Worm (Caenorhabditis elegans) whole organism, L2 larva: ENCODE data around the gene F07F6.1.

Source experiments
- C34F6.9 ChIP-seq: fragments of 150-350 bp; optimal IDR thresholded peaks from 2 replicates; lab custom pipeline; 2014; ENCODE audit warnings: missing biosample characterization, missing genetic modification characterization
- F13H6.1 ChIP-seq: sonication (generic microtip); optimal IDR thresholded peaks from 2 replicates; lab custom pipeline; 2016; ENCODE audit warnings: missing genetic modification characterization, missing compliant biosample characterization
- R02D3.7 ChIP-seq: fragments of 150-350 bp; optimal IDR thresholded peaks from 2 replicates; lab custom pipeline; 2014; ENCODE audit warnings: missing biosample characterization, missing genetic modification characterization
- Y55F3AM.14 ChIP-seq: fragments of 200-800 bp; sonication (Bioruptor generic); optimal IDR thresholded peaks from 2 replicates; lab custom pipeline; 2018; ENCODE audit warnings: mild to moderate bottlenecking, missing genetic modification characterization, missing compliant biosample characterization
- ZK546.5 ChIP-seq: sonication (generic microtip); optimal IDR thresholded peaks from 2 replicates; lab custom pipeline; 2017; ENCODE audit warnings: missing biosample characterization, missing genetic modification characterization
- alr-1 ChIP-seq: fragments of 150-350 bp; optimal IDR thresholded peaks from 2 replicates; lab custom pipeline; 2014; ENCODE audit warnings: missing biosample characterization, missing genetic modification characterization
- aly-2 ChIP-seq: fragments of 150-350 bp; optimal IDR thresholded peaks from 2 replicates; lab custom pipeline; 2014; ENCODE audit warnings: missing biosample characterization, missing genetic modification characterization
- blmp-1 ChIP-seq: sonication (generic microtip); optimal IDR thresholded peaks from 2 replicates; lab custom pipeline; 2017; ENCODE audit warnings: missing genetic modification characterization, mild to moderate bottlenecking, missing compliant biosample characterization, antibody characterized with exemption, moderate library complexity; ENCODE audit not compliant: insufficient read depth
- crh-2 ChIP-seq: sonication (generic microtip); optimal IDR thresholded peaks from 2 replicates; lab custom pipeline; 2017; ENCODE audit warnings: missing biosample characterization, missing genetic modification characterization
- dmd-4 ChIP-seq: sonication (generic microtip); optimal IDR thresholded peaks from 2 replicates; lab custom pipeline; 2017; ENCODE audit warnings: missing biosample characterization, missing genetic modification characterization
- elt-1 ChIP-seq: fragments of 150-350 bp; optimal IDR thresholded peaks from 2 replicates; lab custom pipeline; 2014; ENCODE audit warnings: missing biosample characterization, missing genetic modification characterization
- fos-1 ChIP-seq: fragments of 150-350 bp; optimal IDR thresholded peaks from 2 replicates; lab custom pipeline; 2014; ENCODE audit warnings: missing biosample characterization, missing genetic modification characterization
- gmeb-1 ChIP-seq: fragments of 150-350 bp; optimal IDR thresholded peaks from 2 replicates; lab custom pipeline; 2014; ENCODE audit warnings: missing biosample characterization, missing genetic modification characterization
- lin-11 ChIP-seq: fragments of 150-350 bp; sonication (generic microtip); optimal IDR thresholded peaks from 2 replicates; lab custom pipeline; 2014; ENCODE audit warnings: missing biosample characterization, missing genetic modification characterization, inconsistent platforms, mixed read lengths
- lin-13 ChIP-seq: fragments of 150-350 bp; optimal IDR thresholded peaks from 2 replicates; lab custom pipeline; 2014; ENCODE audit warnings: missing biosample characterization, missing genetic modification reagents, missing genetic modification characterization
- lin-39 ChIP-seq: fragments of 150-350 bp; optimal IDR thresholded peaks from 2 replicates; lab custom pipeline; 2014; ENCODE audit warnings: missing biosample characterization, missing genetic modification reagents, missing genetic modification characterization
- lsy-2 ChIP-seq, 2 experiments: fragments of 150-350 bp in 1 of 2; sonication (generic microtip) in 1 of 2; optimal IDR thresholded peaks; 2 replicates each; lab custom pipeline; 2014 to 2017; ENCODE audit warnings: missing biosample characterization in 2 of 2, missing genetic modification characterization in 2 of 2
- mab-5 ChIP-seq: fragments of 150-350 bp; optimal IDR thresholded peaks from 2 replicates; lab custom pipeline; 2014; ENCODE audit warnings: missing biosample characterization, missing genetic modification characterization
- nhr-10 ChIP-seq: sonication (generic microtip); optimal IDR thresholded peaks from 2 replicates; lab custom pipeline; 2017; ENCODE audit warnings: missing biosample characterization, missing genetic modification characterization
- nhr-11 ChIP-seq: fragments of 150-350 bp; optimal IDR thresholded peaks from 2 replicates; lab custom pipeline; 2014; ENCODE audit warnings: missing biosample characterization, missing genetic modification characterization
- nhr-12 ChIP-seq: fragments of 150-350 bp; optimal IDR thresholded peaks from 2 replicates; lab custom pipeline; 2014; ENCODE audit warnings: missing biosample characterization, missing genetic modification characterization
- nhr-129 ChIP-seq: fragments of 150-350 bp; optimal IDR thresholded peaks from 2 replicates; lab custom pipeline; 2014; ENCODE audit warnings: missing biosample characterization, missing genetic modification characterization
- nhr-23 ChIP-seq: fragments of 150-350 bp; optimal IDR thresholded peaks from 2 replicates; lab custom pipeline; 2014; ENCODE audit warnings: missing biosample characterization, missing genetic modification reagents, missing genetic modification characterization
- nhr-25 ChIP-seq: fragments of 150-350 bp; sonication (generic microtip); optimal IDR thresholded peaks from 3 replicates; lab custom pipeline; 2014; ENCODE audit warnings: missing biosample characterization, missing genetic modification characterization
- sem-4 ChIP-seq: fragments of 150-350 bp; optimal IDR thresholded peaks from 2 replicates; lab custom pipeline; 2014; ENCODE audit warnings: missing biosample characterization, missing genetic modification reagents, missing genetic modification characterization
- skn-1 ChIP-seq: sonication (generic microtip); optimal IDR thresholded peaks from 2 replicates; lab custom pipeline; 2017; ENCODE audit warnings: missing biosample characterization, missing genetic modification characterization
- sma-3 ChIP-seq: sonication (generic microtip); optimal IDR thresholded peaks from 2 replicates; lab custom pipeline; 2016; ENCODE audit warnings: missing genetic modification reagents, missing genetic modification characterization, missing compliant biosample characterization
- sma-9 ChIP-seq, 2 experiments: fragments of 150-350 bp in 1 of 2; sonication (generic microtip) in 1 of 2; optimal IDR thresholded peaks; 2 replicates each; lab custom pipeline; 2014 to 2016; ENCODE audit warnings: missing genetic modification characterization in 2 of 2, mild to moderate bottlenecking in 1 of 2, missing biosample characterization in 1 of 2, missing compliant biosample characterization in 1 of 2, missing genetic modification reagents in 1 of 2, moderate library complexity in 1 of 2
- snpc-4 ChIP-seq: fragments of 150-350 bp; optimal IDR thresholded peaks from 2 replicates; lab custom pipeline; 2014; ENCODE audit warnings: missing biosample characterization, missing genetic modification characterization
- unc-39 ChIP-seq: fragments of 150-350 bp; optimal IDR thresholded peaks from 2 replicates; lab custom pipeline; 2014; ENCODE audit warnings: missing biosample characterization, missing genetic modification characterization
- unc-55 ChIP-seq: fragments of 150-350 bp; sonication (generic microtip); optimal IDR thresholded peaks from 3 replicates; lab custom pipeline; 2014; ENCODE audit warnings: missing biosample characterization, missing genetic modification reagents, missing genetic modification characterization
- unc-62 ChIP-seq: fragments of 150-350 bp; optimal IDR thresholded peaks from 2 replicates; lab custom pipeline; 2014; ENCODE audit warnings: missing biosample characterization, missing genetic modification reagents, missing genetic modification characterization
- ztf-1 ChIP-seq: fragments of 200-800 bp; sonication (Bioruptor generic); conservative IDR thresholded peaks from 2 replicates; pipeline ENCODE4 v1.3.6; 2022; ENCODE audit warnings: missing genetic modification characterization, missing compliant biosample characterization
- ztf-4 ChIP-seq: fragments of 150-350 bp; optimal IDR thresholded peaks from 2 replicates; lab custom pipeline; 2014; ENCODE audit warnings: missing biosample characterization, missing genetic modification characterization

F07F6.1 gene

ce11 chrII:5426470-5426869 lies 11.2 kb upstream of the F07F6.1 start:
- TF ChIP-seq unc-39 (tag; lab: Kevin White, UChicago), result no peak
- TF ChIP-seq unc-62 (GFP tag; lab: Kevin White, UChicago), result no peak
- TF ChIP-seq Y55F3AM.14 (GFP tag; lab: Kevin White, UChicago), result no peak
- no peak for TF ChIP-seq blmp-1
- TF ChIP-seq sem-4 (tag; lab: Kevin White, UChicago), result no peak
- no peak for TF ChIP-seq gmeb-1 (tag; lab: Kevin White, UChicago)
- TF ChIP-seq nhr-25 (tag; lab: Kevin White, UChicago), result no peak
- no peak for TF ChIP-seq F13H6.1
- no peak for TF ChIP-seq R02D3.7 (tag; lab: Kevin White, UChicago)
- no peak for TF ChIP-seq nhr-129 (tag; lab: Kevin White, UChicago)
- TF ChIP-seq lin-11 (tag; lab: Kevin White, UChicago), result no peak
- TF ChIP-seq dmd-4 (tag; lab: Kevin White, UChicago), result no peak
- TF ChIP-seq sma-9 (GFP tag; optimal IDR thresholded peaks at IDR 0.05; lab: Kevin White, UChicago), result no peak
- no peak for TF ChIP-seq sma-9 (tag; optimal IDR thresholded peaks at IDR 0.05; lab: Kevin White, UChicago)
- TF ChIP-seq lin-13, result no peak
- TF ChIP-seq nhr-23 (tag; lab: Kevin White, UChicago), result no peak
- no peak for TF ChIP-seq unc-55
- no peak for TF ChIP-seq lsy-2 (tag; optimal IDR thresholded peaks at IDR 0.05; lab: Kevin White, UChicago)
- no peak for TF ChIP-seq mab-5 (tag; lab: Kevin White, UChicago)
- no peak for TF ChIP-seq elt-1 (tag; lab: Kevin White, UChicago)
- TF ChIP-seq, all 48 proteins: peak for 0

DNA sequence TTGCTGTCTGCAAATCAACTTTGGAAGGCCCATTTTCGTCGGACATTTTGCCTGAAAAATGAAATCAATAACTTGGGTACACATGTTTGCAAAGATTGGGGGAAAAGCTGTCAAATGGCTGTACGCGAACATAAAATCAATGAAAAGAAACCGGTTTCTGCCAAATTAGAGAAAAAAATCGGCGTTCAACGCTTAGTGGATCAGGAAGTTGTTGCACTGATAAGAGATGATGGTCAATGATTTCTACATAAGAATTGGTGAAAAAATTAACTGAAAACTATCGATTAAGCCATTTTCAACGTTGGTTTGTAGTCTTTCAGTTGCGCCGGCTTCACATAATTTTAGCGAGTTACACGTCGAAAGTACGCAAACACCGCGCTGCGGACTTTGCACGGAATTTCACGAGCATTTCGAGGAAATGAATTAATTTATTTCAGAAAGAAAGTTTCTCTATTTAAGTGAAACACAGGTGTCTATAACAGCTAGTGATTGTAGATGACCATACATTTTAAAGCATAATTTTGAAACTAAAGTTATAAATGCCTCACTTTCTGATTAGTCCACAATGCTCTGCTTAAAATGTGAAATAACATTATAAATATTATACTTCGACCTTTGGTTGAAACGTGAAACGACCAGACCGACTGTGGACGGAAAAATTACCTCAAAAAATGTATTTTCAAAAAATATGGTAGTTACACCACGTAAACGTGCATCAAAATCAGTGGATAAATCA lies 8.0 kb upstream of the F07F6.1 start, which contains the start of the genes F07F6.4 and F07F6.2:
Gene F07F6.4 (minus strand): TSS at position 51 of the 736 bp plus-strand sequence.
Gene F07F6.2 (plus strand): TSS at position 686 of the 736 bp plus-strand sequence.
- TF ChIP-seq nhr-12 (tag; lab: Kevin White, UChicago) (no peak), C34F6.9 (tag; lab: Kevin White, UChicago) (peak; percentile 59), R02D3.7 (tag; lab: Kevin White, UChicago) (no peak), lsy-2 (tag; optimal IDR thresholded peaks at IDR 0.05; lab: Kevin White, UChicago) (peak in 1 of 2 experiments; percentile 58), lin-13 (peak; percentile 5), nhr-129 (tag; lab: Kevin White, UChicago) (peak; percentile 8), ztf-1 (GFP tag; lab: Robert Waterston, UW) (no peak), crh-2 (tag; lab: Kevin White, UChicago) (peak; percentile 88), mab-5 (tag; lab: Kevin White, UChicago) (no peak)
- TF ChIP-seq, all 48 proteins: peak for 5

- TF ChIP-seq unc-39 (tag; lab: Kevin White, UChicago), result no peak
- no peak for TF ChIP-seq fos-1 (tag; lab: Kevin White, UChicago)
- no peak for TF ChIP-seq ztf-4 (tag; lab: Kevin White, UChicago)
- TF ChIP-seq gmeb-1 (tag; lab: Kevin White, UChicago), result no peak
- TF ChIP-seq unc-62 (GFP tag; lab: Kevin White, UChicago), result no peak
- TF ChIP-seq ZK546.5, result no peak
- no peak for TF ChIP-seq nhr-11 (tag; lab: Kevin White, UChicago)
Observed at ce11 chrII:5433069-5433468, 4.6 kb upstream of the F07F6.1 start, which contains the start of gene srx-114. Gene srx-114, minus strand, starts transcription at chrII:5433169.

DNA sequence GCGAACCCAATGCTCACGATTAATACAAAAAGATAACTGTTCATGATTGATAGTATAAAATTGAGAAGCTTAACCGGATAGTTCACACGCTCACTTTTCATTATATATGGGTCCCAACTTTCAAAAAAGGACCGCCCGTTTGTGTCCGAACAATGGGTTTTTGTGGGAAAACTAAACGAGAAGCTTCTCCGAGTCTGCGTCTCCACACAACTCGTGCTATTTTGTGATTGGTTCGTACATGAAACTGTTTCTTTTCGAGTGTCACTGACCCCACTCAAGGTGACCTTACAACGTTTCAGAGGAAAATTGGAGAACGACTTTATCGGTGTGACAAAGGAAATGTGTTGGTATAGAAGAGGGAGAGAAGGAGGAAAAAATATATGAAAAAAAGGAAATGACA lies 853 bp upstream of the F07F6.1 start, which contains the start of gene dct-5:
Gene dct-5 (minus strand): TSS at position 101 of the 400 bp plus-strand sequence.
- no peak for TF ChIP-seq lsy-2 (tag; optimal IDR thresholded peaks at IDR 0.05; lab: Kevin White, UChicago)
- TF ChIP-seq sma-9 (GFP tag; optimal IDR thresholded peaks at IDR 0.05; lab: Kevin White, UChicago), result no peak
- TF ChIP-seq sma-9 (tag; optimal IDR thresholded peaks at IDR 0.05; lab: Kevin White, UChicago), result no peak
- no peak for TF ChIP-seq nhr-10 (tag; lab: Kevin White, UChicago)
- TF ChIP-seq, all 48 proteins: peak for 0

DNA sequence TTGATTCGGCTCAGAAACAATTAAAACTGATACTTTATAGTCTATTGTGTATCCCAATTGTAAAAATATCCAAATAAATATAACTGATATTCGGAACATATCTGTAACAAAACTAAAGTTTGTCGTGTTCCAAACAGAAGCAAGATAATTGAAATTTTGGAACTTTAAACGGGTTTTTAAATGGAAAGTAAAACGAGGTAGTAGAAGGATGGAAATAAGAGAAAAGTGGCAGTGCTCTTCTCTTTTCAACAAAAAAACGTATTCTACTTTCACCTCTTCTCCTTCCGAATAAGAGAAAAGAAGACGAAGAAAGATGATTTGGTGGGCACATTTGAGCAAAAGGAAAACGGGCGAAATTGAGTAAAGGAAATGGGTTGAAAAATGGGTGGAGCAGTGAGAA lies 8.8 kb downstream of the F07F6.1 start, which contains the start of gene nmr-1:
Gene nmr-1 (minus strand): TSS at position 101 of the 400 bp plus-strand sequence.
- TF ChIP-seq aly-2 (tag; lab: Kevin White, UChicago) (no peak), snpc-4 (tag; lab: Kevin White, UChicago) (no peak), Y55F3AM.14 (GFP tag; lab: Kevin White, UChicago) (no peak), ztf-4 (tag; lab: Kevin White, UChicago) (no peak), blmp-1 (no peak), alr-1 (tag; lab: Kevin White, UChicago) (no peak), sem-4 (tag; lab: Kevin White, UChicago) (no peak), skn-1 (no peak), ztf-1 (GFP tag; lab: Robert Waterston, UW) (no peak), sma-3 (GFP tag; lab: Kevin White, UChicago) (no peak), lin-39 (no peak)
